Fruit fly (Drosophila melanogaster): ENCODE data around the gene Sfp24Bc.
A peak's percentile ranks its signal among the peaks of the same experiment; 100 is the strongest.

Sfp24Bc gene

dm6 chr2L:3648173-3648972, 22.0 kb downstream of the Sfp24Bc start:
- TF ChIP-seq Sry-β (GFP tag; optimal IDR thresholded peaks at IDR 0.05) (no peak), CG31365 (tag; optimal IDR thresholded peaks at IDR 0.05) (no peak), CG7745 (tag; optimal IDR thresholded peaks at IDR 0.05) (peak; percentile 78), CG4617 (GFP tag; optimal IDR thresholded peaks at IDR 0.05; ENCODE audit: borderline replicate concordance) (no peak), CG10543 (GFP tag; optimal IDR thresholded peaks at IDR 0.05) (no peak), psq (GFP tag; optimal IDR thresholded peaks at IDR 0.05) (no peak), CG17912 (GFP tag; optimal IDR thresholded peaks at IDR 0.05) (no peak), nom (GFP tag; optimal IDR thresholded peaks at IDR 0.05) (no peak), CG32532 (GFP tag; IDR thresholded peaks at IDR 0.05) (no peak), al (GFP tag; IDR thresholded peaks at IDR 0.05) (no peak), gsb (GFP tag; IDR thresholded peaks at IDR 0.05) (no peak), Optix (GFP tag; IDR thresholded peaks at IDR 0.05) (no peak), Nf-YB (GFP tag; optimal IDR thresholded peaks at IDR 0.05) (no peak), CG13424 (tag; optimal IDR thresholded peaks at IDR 0.05) (no peak), fru (optimal IDR thresholded peaks at IDR 0.05) (no peak), Tbp (GFP tag; optimal IDR thresholded peaks at IDR 0.05) (no peak), CG7271 (tag; optimal IDR thresholded peaks at IDR 0.05) (no peak), CoRest (tag; optimal IDR thresholded peaks at IDR 0.05) (no peak), dmrt99B (tag; optimal IDR thresholded peaks at IDR 0.05) (no peak), pb (GFP tag; optimal IDR thresholded peaks at IDR 0.05) (no peak), CG3838 (GFP tag; optimal IDR thresholded peaks at IDR 0.05) (no peak), salm (tag; optimal IDR thresholded peaks at IDR 0.05) (no peak), hbn (GFP tag; IDR thresholded peaks at IDR 0.05; ENCODE audit: partially characterized antibody) (peak; percentile 74), Hr51 (GFP tag; optimal IDR thresholded peaks at IDR 0.05) (no peak), CG4328 (GFP tag; optimal IDR thresholded peaks at IDR 0.05) (no peak), mirr (GFP tag; optimal IDR thresholded peaks at IDR 0.05) (no peak), gcm2 (GFP tag; optimal IDR thresholded peaks at IDR 0.05) (no peak), CG15073 (GFP tag; optimal IDR thresholded peaks at IDR 0.05) (no peak), Dref (GFP tag; IDR thresholded peaks at IDR 0.05) (peak; percentile 56), sug (tag; optimal IDR thresholded peaks at IDR 0.05) (no peak), CG6254 (GFP tag; optimal IDR thresholded peaks at IDR 0.05) (no peak), CG11398 (GFP tag; optimal IDR thresholded peaks at IDR 0.05) (no peak), CG4404 (GFP tag; IDR thresholded peaks at IDR 0.05) (no peak), pho (GFP tag; optimal IDR thresholded peaks at IDR 0.05) (no peak), CG11696 (GFP tag; IDR thresholded peaks at IDR 0.05) (no peak), pfk (GFP tag; optimal IDR thresholded peaks at IDR 0.05) (peak; percentile 88), CG17186 (GFP tag; optimal IDR thresholded peaks at IDR 0.05) (no peak), sens (GFP tag) (peak; percentile 57), eve (GFP tag; optimal IDR thresholded peaks at IDR 0.05) (no peak), BEAF-32 (GFP tag; optimal IDR thresholded peaks at IDR 0.05) (peak; percentile 67), ttk (GFP tag; IDR thresholded peaks at IDR 0.05) (no peak), CG8388 (GFP tag; optimal IDR thresholded peaks at IDR 0.05) (no peak), CG2120 (GFP tag; optimal IDR thresholded peaks at IDR 0.05) (peak; percentile 30), tin (GFP tag; optimal IDR thresholded peaks at IDR 0.05) (no peak), CG17802 (tag; optimal IDR thresholded peaks at IDR 0.05) (no peak), lov (optimal IDR thresholded peaks at IDR 0.05) (no peak), lov (GFP tag; IDR thresholded peaks at IDR 0.05) (no peak), ham (GFP tag; IDR thresholded peaks at IDR 0.05) (no peak), croc (GFP tag; conservative IDR thresholded peaks at IDR 0.05) (no peak), Atf-2 (GFP tag; optimal IDR thresholded peaks at IDR 0.05) (no peak), CG18619 (GFP tag; optimal IDR thresholded peaks at IDR 0.05) (no peak)
